Worm (Caenorhabditis elegans): ENCODE results near the gene spig-1.

Gene spig-1

ce11 chrV:7087340-7087739, 35.8 kb downstream of the spig-1 start:
- no peak for TF ChIP-seq nfya-1 (tag; optimal IDR thresholded peaks at IDR 0.05)
- no peak for TF ChIP-seq ceh-48 (tag; optimal IDR thresholded peaks at IDR 0.05)
- TF ChIP-seq pax-1 (tag; optimal IDR thresholded peaks at IDR 0.05) = no peak
- no peak for TF ChIP-seq ztf-16 (tag; optimal IDR thresholded peaks at IDR 0.05)
- no peak for TF ChIP-seq tbx-2 (tag; optimal IDR thresholded peaks at IDR 0.05)
- TF ChIP-seq npax-4 (tag; optimal IDR thresholded peaks at IDR 0.05) = no peak
- no peak for TF ChIP-seq pat-9 (tag; optimal IDR thresholded peaks at IDR 0.05)
- TF ChIP-seq pros-1 (tag; optimal IDR thresholded peaks at IDR 0.05) = no peak
- TF ChIP-seq elt-2 (tag; optimal IDR thresholded peaks at IDR 0.05) = no peak
- TF ChIP-seq unc-55 (GFP tag; optimal IDR thresholded peaks at IDR 0.05) = no peak
- no peak for TF ChIP-seq pag-3 (tag; optimal IDR thresholded peaks at IDR 0.05; ENCODE audit: borderline replicate concordance)
- TF ChIP-seq unc-86 (tag; optimal IDR thresholded peaks at IDR 0.05) = no peak
- no peak for TF ChIP-seq unc-42 (tag; optimal IDR thresholded peaks at IDR 0.05)
- no peak for TF ChIP-seq C38D4.7 (GFP tag; optimal IDR thresholded peaks at IDR 0.05)

ce11 chrV:7089217-7089616, 37.7 kb downstream of the spig-1 start:
- TF ChIP-seq sdc-2 (tag; optimal IDR thresholded peaks at IDR 0.05) (no peak), tbx-2 (tag; optimal IDR thresholded peaks at IDR 0.05) (no peak), npax-4 (tag; optimal IDR thresholded peaks at IDR 0.05) (no peak), ama-1 (optimal IDR thresholded peaks at IDR 0.05) (no peak), ceh-18 (tag; optimal IDR thresholded peaks at IDR 0.05) (no peak), unc-42 (tag; optimal IDR thresholded peaks at IDR 0.05) (no peak), ceh-48 (tag; optimal IDR thresholded peaks at IDR 0.05) (no peak), zip-5 (tag; optimal IDR thresholded peaks at IDR 0.05) (no peak), Y22D7AL.16 (tag; optimal IDR thresholded peaks at IDR 0.05) (no peak), fkh-6 (tag; optimal IDR thresholded peaks at IDR 0.05) (no peak), F13H6.1 (tag; optimal IDR thresholded peaks at IDR 0.05) (no peak), unc-3 (GFP tag; conservative IDR thresholded peaks at IDR 0.05) (no peak), unc-3 (tag; optimal IDR thresholded peaks at IDR 0.05) (no peak), rnt-1 (tag; optimal IDR thresholded peaks at IDR 0.05) (no peak), ceh-2 (tag; optimal IDR thresholded peaks at IDR 0.05) (no peak)

ce11 chrV:7091287-7091686, 39.8 kb downstream of the spig-1 start, which contains the start of gene nhr-286:
Gene nhr-286, minus strand, starts transcription at chrV:7091610.
- no peak for TF ChIP-seq sox-4 (tag; optimal IDR thresholded peaks at IDR 0.05)
- no peak for TF ChIP-seq zip-5 (tag; optimal IDR thresholded peaks at IDR 0.05)
- no peak for TF ChIP-seq ceh-24 (tag; optimal IDR thresholded peaks at IDR 0.05)
- TF ChIP-seq nfya-1 (tag; optimal IDR thresholded peaks at IDR 0.05) = no peak
- no peak for TF ChIP-seq elt-2 (tag; optimal IDR thresholded peaks at IDR 0.05)
- no peak for TF ChIP-seq pat-9 (tag; optimal IDR thresholded peaks at IDR 0.05)
- TF ChIP-seq ref-2 (tag; optimal IDR thresholded peaks at IDR 0.05) = no peak
- no peak for TF ChIP-seq ceh-2 (tag; optimal IDR thresholded peaks at IDR 0.05)
- no peak for TF ChIP-seq ceh-22 (tag; optimal IDR thresholded peaks at IDR 0.05)
- no peak for TF ChIP-seq fkh-10 (GFP tag; optimal IDR thresholded peaks at IDR 0.05)
- TF ChIP-seq hlh-8 (tag; optimal IDR thresholded peaks at IDR 0.05) = no peak
- no peak for TF ChIP-seq ztf-16 (tag; optimal IDR thresholded peaks at IDR 0.05)
- no peak for TF ChIP-seq hlh-6 (tag; optimal IDR thresholded peaks at IDR 0.05)
- TF ChIP-seq ets-4 (tag; optimal IDR thresholded peaks at IDR 0.05) = no peak
- TF ChIP-seq gmeb-2 (tag; optimal IDR thresholded peaks at IDR 0.05) = no peak
- TF ChIP-seq fax-1 (tag; optimal IDR thresholded peaks at IDR 0.05) = no peak
- TF ChIP-seq ceh-45 (GFP tag; IDR thresholded peaks at IDR 0.05) = no peak

ce11 chrV:7093720-7094401, 42.3 kb downstream of the spig-1 start, which contains the start of gene nhr-135:
Gene nhr-135, minus strand, starts transcription at chrV:7093770.
- TF ChIP-seq C38D4.7 (GFP tag; optimal IDR thresholded peaks at IDR 0.05) (no peak), elt-2 (tag; optimal IDR thresholded peaks at IDR 0.05) (peak; percentile 8), hlh-6 (tag; optimal IDR thresholded peaks at IDR 0.05) (no peak), ttx-3 (tag; optimal IDR thresholded peaks at IDR 0.05) (no peak), npax-4 (tag; optimal IDR thresholded peaks at IDR 0.05) (no peak), hlh-30 (tag; optimal IDR thresholded peaks at IDR 0.05; ENCODE audit: insufficient read depth) (no peak)

All from whole organism, late embryonic.